Worm (Caenorhabditis elegans) whole organism, midembryonic: Measurements from ENCODE around the gene rab-14.

ENCODE experiments used
- T22C8.4 ChIP-seq: fragments of 200-800 bp; sonication (Bioruptor generic); IDR thresholded peaks from 2 replicates; pipeline ENCODE4 v1.3.6; 2022; ENCODE audit warnings: missing genetic modification characterization, missing compliant biosample characterization
- cog-1 ChIP-seq: sonication (generic microtip); optimal IDR thresholded peaks from 2 replicates; lab custom pipeline; 2016; ENCODE audit warnings: missing genetic modification characterization, missing compliant biosample characterization
- flt-1 ChIP-seq: fragments of 200-800 bp; sonication (Bioruptor generic); IDR thresholded peaks from 2 replicates; pipeline ENCODE4 v1.3.6; 2022; ENCODE audit warnings: missing genetic modification characterization, missing compliant biosample characterization
- klf-2 ChIP-seq: fragments of 200-800 bp; sonication (Bioruptor generic); conservative IDR thresholded peaks from 2 replicates; pipeline ENCODE4 v1.3.6; 2022; ENCODE audit warnings: missing genetic modification reagents, missing genetic modification characterization, missing compliant biosample characterization
- med-1 ChIP-seq: sonication (generic microtip); optimal IDR thresholded peaks from 2 replicates; lab custom pipeline; 2017; ENCODE audit warnings: missing genetic modification characterization, mild to moderate bottlenecking, missing compliant biosample characterization, antibody characterized with exemption, missing genetic modification reagents; ENCODE audit not compliant: insufficient read depth
- ref-1 ChIP-seq: fragments of 200-800 bp; sonication (Bioruptor generic); conservative IDR thresholded peaks from 2 replicates; pipeline ENCODE4 v1.3.6; 2022; ENCODE audit warnings: missing genetic modification reagents, missing genetic modification characterization, missing compliant biosample characterization
- tab-1 ChIP-seq: fragments of 200-800 bp; sonication (Bioruptor generic); IDR thresholded peaks from 2 replicates; pipeline ENCODE4 v1.3.6; 2022; ENCODE audit warnings: missing genetic modification characterization, missing compliant biosample characterization
- ztf-23 ChIP-seq: fragments of 200-800 bp; sonication (Bioruptor generic); IDR thresholded peaks from 2 replicates; pipeline ENCODE4 v1.3.6; 2022; ENCODE audit warnings: missing genetic modification reagents, missing genetic modification characterization, missing compliant biosample characterization
- ztf-29 ChIP-seq: fragments of 200-800 bp; sonication (Bioruptor generic); IDR thresholded peaks from 2 replicates; pipeline ENCODE4 v1.3.6; 2022; ENCODE audit warnings: missing genetic modification reagents, missing genetic modification characterization, missing compliant biosample characterization

Gene rab-14

ce11 chrX:15640603-15641002, 34.2 kb upstream of the rab-14 start, which contains the start of gene K09E9.7:
Gene K09E9.7, plus strand, starts transcription at chrX:15640903.
- no peak for TF ChIP-seq tab-1 (GFP tag; lab: Robert Waterston, UW)
- TF ChIP-seq flt-1 (GFP tag; lab: Robert Waterston, UW), result no peak
- TF ChIP-seq klf-2 (GFP tag; lab: Robert Waterston, UW), result no peak
- TF ChIP-seq cog-1 (tag; lab: Kevin White, UChicago), result no peak
- TF ChIP-seq med-1 (GFP tag; lab: Kevin White, UChicago), result no peak
- TF ChIP-seq ztf-29 (GFP tag; lab: Robert Waterston, UW), result no peak
- TF ChIP-seq ztf-23 (GFP tag; lab: Robert Waterston, UW), result no peak
- no peak for TF ChIP-seq T22C8.4 (GFP tag; lab: Robert Waterston, UW)
- TF ChIP-seq ref-1 (GFP tag; lab: Robert Waterston, UW), result no peak

- TF ChIP-seq ztf-29 (GFP tag; lab: Robert Waterston, UW) (no peak), flt-1 (GFP tag; lab: Robert Waterston, UW) (no peak), ref-1 (GFP tag; lab: Robert Waterston, UW) (no peak), cog-1 (tag; lab: Kevin White, UChicago) (no peak)
These were observed 27.5 kb upstream of the rab-14 start for ce11 chrX:15633964-15634363.

ce11 chrX:15630790-15631204, 24.4 kb upstream of the rab-14 start:
- TF ChIP-seq tab-1 (GFP tag; lab: Robert Waterston, UW) (no peak), ztf-29 (GFP tag; lab: Robert Waterston, UW) (no peak), med-1 (GFP tag; lab: Kevin White, UChicago) (no peak), flt-1 (GFP tag; lab: Robert Waterston, UW) (no peak), ref-1 (GFP tag; lab: Robert Waterston, UW) (no peak), cog-1 (tag; lab: Kevin White, UChicago) (no peak)

ce11 chrX:15630340-15630739, 23.9 kb upstream of the rab-14 start, which contains the start of gene K09E9.4:
Gene K09E9.4, minus strand, starts transcription at chrX:15630440.
- TF ChIP-seq tab-1 (GFP tag; lab: Robert Waterston, UW), result no peak
- TF ChIP-seq T22C8.4 (GFP tag; lab: Robert Waterston, UW), result no peak
- TF ChIP-seq flt-1 (GFP tag; lab: Robert Waterston, UW), result no peak
- no peak for TF ChIP-seq ztf-29 (GFP tag; lab: Robert Waterston, UW)
- TF ChIP-seq cog-1 (tag; lab: Kevin White, UChicago), result no peak
- TF ChIP-seq med-1 (GFP tag; lab: Kevin White, UChicago), result no peak
- no peak for TF ChIP-seq ref-1 (GFP tag; lab: Robert Waterston, UW)
- no peak for TF ChIP-seq klf-2 (GFP tag; lab: Robert Waterston, UW)
- TF ChIP-seq ztf-23 (GFP tag; lab: Robert Waterston, UW), result no peak

- TF ChIP-seq ztf-23 (GFP tag; lab: Robert Waterston, UW) (no peak), T22C8.4 (GFP tag; lab: Robert Waterston, UW) (no peak), ztf-29 (GFP tag; lab: Robert Waterston, UW) (no peak), flt-1 (GFP tag; lab: Robert Waterston, UW) (no peak), ref-1 (GFP tag; lab: Robert Waterston, UW) (no peak), tab-1 (GFP tag; lab: Robert Waterston, UW) (no peak), cog-1 (tag; lab: Kevin White, UChicago) (no peak), klf-2 (GFP tag; lab: Robert Waterston, UW) (no peak), med-1 (GFP tag; lab: Kevin White, UChicago) (no peak)
These were observed 23.2 kb upstream of the rab-14 start for ce11 chrX:15629615-15630014.

ce11 chrX:15628945-15629344, 22.5 kb upstream of the rab-14 start:
- no peak for TF ChIP-seq ztf-23 (GFP tag; lab: Robert Waterston, UW)
- no peak for TF ChIP-seq med-1 (GFP tag; lab: Kevin White, UChicago)
- TF ChIP-seq ref-1 (GFP tag; lab: Robert Waterston, UW), result no peak
- no peak for TF ChIP-seq T22C8.4 (GFP tag; lab: Robert Waterston, UW)
- TF ChIP-seq klf-2 (GFP tag; lab: Robert Waterston, UW), result no peak
- no peak for TF ChIP-seq cog-1 (tag; lab: Kevin White, UChicago)
- TF ChIP-seq ztf-29 (GFP tag; lab: Robert Waterston, UW), result no peak
- TF ChIP-seq tab-1 (GFP tag; lab: Robert Waterston, UW), result no peak
- TF ChIP-seq flt-1 (GFP tag; lab: Robert Waterston, UW), result no peak

- TF ChIP-seq T22C8.4 (GFP tag; lab: Robert Waterston, UW), result no peak
- no peak for TF ChIP-seq tab-1 (GFP tag; lab: Robert Waterston, UW)
- TF ChIP-seq ref-1 (GFP tag; lab: Robert Waterston, UW), result no peak
- TF ChIP-seq flt-1 (GFP tag; lab: Robert Waterston, UW), result no peak
These were observed 21.4 kb upstream of the rab-14 start for ce11 chrX:15627814-15628213.

- TF ChIP-seq tab-1 (GFP tag; lab: Robert Waterston, UW) (no peak), ztf-23 (GFP tag; lab: Robert Waterston, UW) (no peak), T22C8.4 (GFP tag; lab: Robert Waterston, UW) (no peak), cog-1 (tag; lab: Kevin White, UChicago) (no peak), ref-1 (GFP tag; lab: Robert Waterston, UW) (no peak), klf-2 (GFP tag; lab: Robert Waterston, UW) (no peak), med-1 (GFP tag; lab: Kevin White, UChicago) (no peak), flt-1 (GFP tag; lab: Robert Waterston, UW) (no peak), ztf-29 (GFP tag; lab: Robert Waterston, UW) (no peak)
These were observed 19.9 kb upstream of the rab-14 start for ce11 chrX:15626119-15626850.

- TF ChIP-seq flt-1 (GFP tag; lab: Robert Waterston, UW) (no peak), tab-1 (GFP tag; lab: Robert Waterston, UW) (no peak), med-1 (GFP tag; lab: Kevin White, UChicago) (no peak), klf-2 (GFP tag; lab: Robert Waterston, UW) (no peak), T22C8.4 (GFP tag; lab: Robert Waterston, UW) (no peak), ref-1 (GFP tag; lab: Robert Waterston, UW) (no peak), cog-1 (tag; lab: Kevin White, UChicago) (no peak), ztf-29 (GFP tag; lab: Robert Waterston, UW) (no peak), ztf-23 (GFP tag; lab: Robert Waterston, UW) (no peak)
These were observed 15.6 kb upstream of the rab-14 start for ce11 chrX:15622041-15622440.
